Worm (Caenorhabditis elegans): ENCODE results near the gene nhr-236.

- TF ChIP-seq unc-39 (tag; optimal IDR thresholded peaks at IDR 0.05) (no peak), snpc-4 (tag; optimal IDR thresholded peaks at IDR 0.05) (no peak), nhr-237 (tag; optimal IDR thresholded peaks at IDR 0.05) (no peak), mep-1 (tag; optimal IDR thresholded peaks at IDR 0.05) (no peak), unc-62 (GFP tag; optimal IDR thresholded peaks at IDR 0.05) (no peak), lin-32 (GFP tag; optimal IDR thresholded peaks at IDR 0.05) (no peak), ces-1 (GFP tag; optimal IDR thresholded peaks at IDR 0.05) (no peak), ztf-11 (tag; optimal IDR thresholded peaks at IDR 0.05) (no peak)
Observed at ce11 chrIV:2300186-2300585, 29.3 kb downstream of the nhr-236 start, which contains the start of gene lin-1.
